Fruit fly (Drosophila melanogaster) whole organism, embryonic: ENCODE results near the gene mop.

ENCODE experiments used
- Bgb ChIP-seq: fragments of 200-800 bp; sonication (Bioruptor generic); IDR thresholded peaks from 2 replicates; pipeline ENCODE4 v1.3.6; 2022; ENCODE audit warnings: missing biosample characterization, missing genetic modification characterization; ENCODE audit not compliant: partially characterized antibody
- Blimp-1 ChIP-seq: fragments of 200-800 bp; sonication (Bioruptor generic); optimal IDR thresholded peaks from 3 replicates; lab custom pipeline; 2018; ENCODE audit warnings: missing biosample characterization, missing genetic modification characterization, mild to moderate bottlenecking, moderate library complexity, missing genetic modification reagents
- CG10979 ChIP-seq: fragments of 200-800 bp; sonication (Bioruptor generic); optimal IDR thresholded peaks from 2 replicates; lab custom pipeline; 2018; ENCODE audit warnings: missing biosample characterization, mild to moderate bottlenecking, missing genetic modification characterization, moderate library complexity
- CG14667 ChIP-seq: fragments of 200-800 bp; sonication (Bioruptor generic); IDR thresholded peaks from 2 replicates; pipeline ENCODE4 v1.3.6; 2022; ENCODE audit warnings: missing biosample characterization, missing genetic modification characterization
- CG16863 ChIP-seq: fragments of 200-800 bp; sonication (Bioruptor generic); optimal IDR thresholded peaks from 3 replicates; lab custom pipeline; 2016; ENCODE audit warnings: missing biosample characterization, missing genetic modification characterization
- CG18619 ChIP-seq: fragments of 200-800 bp; sonication (Bioruptor generic); optimal IDR thresholded peaks from 3 replicates; lab custom pipeline; 2017; ENCODE audit warnings: missing biosample characterization, mild to moderate bottlenecking, missing genetic modification characterization
- CG31224 ChIP-seq: fragments of 200-800 bp; sonication (Bioruptor generic); IDR thresholded peaks from 2 replicates; pipeline ENCODE4 v1.3.6; 2022; ENCODE audit warnings: missing biosample characterization, missing genetic modification characterization
- CG3163 ChIP-seq: fragments of 200-800 bp; sonication (Bioruptor generic); optimal IDR thresholded peaks from 3 replicates; lab custom pipeline; 2016; ENCODE audit warnings: missing biosample characterization, missing genetic modification characterization
- CG33213 ChIP-seq: fragments of 200-800 bp; sonication (Bioruptor generic); optimal IDR thresholded peaks from 3 replicates; lab custom pipeline; 2016; ENCODE audit warnings: missing biosample characterization, missing genetic modification characterization
- CG3726 ChIP-seq: fragments of 200-800 bp; sonication (Bioruptor generic); IDR thresholded peaks from 3 replicates; pipeline ENCODE4, ENCODE4 v1.3.6; 2022; ENCODE audit warnings: missing biosample characterization, missing genetic modification characterization
- CG4282 ChIP-seq: fragments of 200-800 bp; sonication (Bioruptor generic); optimal IDR thresholded peaks from 2 replicates; lab custom pipeline; 2016; ENCODE audit warnings: missing biosample characterization, missing genetic modification characterization
- CG4328 ChIP-seq: fragments of 200-800 bp; sonication (Bioruptor generic); optimal IDR thresholded peaks from 3 replicates; lab custom pipeline; 2017; ENCODE audit warnings: missing biosample characterization, missing genetic modification reagents, missing genetic modification characterization
- CG6254 ChIP-seq: fragments of 200-800 bp; sonication (Bioruptor generic); optimal IDR thresholded peaks from 3 replicates; lab custom pipeline; 2017; ENCODE audit warnings: mild to moderate bottlenecking, missing biosample characterization, missing genetic modification reagents, missing genetic modification characterization
- CG6654 ChIP-seq: fragments of 200-800 bp; sonication (Bioruptor generic); optimal IDR thresholded peaks from 2 replicates; lab custom pipeline; 2017; ENCODE audit warnings: missing biosample characterization, mild to moderate bottlenecking, missing genetic modification characterization
- CG8924 ChIP-seq: fragments of 200-800 bp; optimal IDR thresholded peaks from 3 replicates; lab custom pipeline; 2019; ENCODE audit warnings: missing biosample characterization, mild to moderate bottlenecking, missing genetic modification characterization, moderate library complexity
- CG8944 ChIP-seq: fragments of 200-800 bp; sonication (Bioruptor generic); optimal IDR thresholded peaks from 3 replicates; lab custom pipeline; 2016; ENCODE audit warnings: missing biosample characterization, missing genetic modification characterization
- CHES-1-like ChIP-seq: fragments of 200-800 bp; sonication (Bioruptor generic); optimal IDR thresholded peaks from 2 replicates; lab custom pipeline; 2016; ENCODE audit warnings: missing biosample characterization, missing genetic modification characterization
- CkIIα-i1 ChIP-seq: fragments of 200-800 bp; sonication (Bioruptor generic); IDR thresholded peaks from 2 replicates; pipeline ENCODE4 v1.3.6; 2022; ENCODE audit warnings: missing biosample characterization, missing genetic modification characterization
- CrebB ChIP-seq: fragments of 200-800 bp; sonication (Bioruptor generic); optimal IDR thresholded peaks from 3 replicates; lab custom pipeline; 2018; ENCODE audit warnings: missing biosample characterization, mild to moderate bottlenecking, missing genetic modification characterization
- Dad ChIP-seq: fragments of 200-800 bp; sonication (Bioruptor generic); optimal IDR thresholded peaks from 3 replicates; lab custom pipeline; 2016; ENCODE audit warnings: missing biosample characterization, missing genetic modification characterization
- Dfd ChIP-seq, 2 experiments: fragments of >200 bp; optimal IDR thresholded peaks; 2 replicates each; lab custom pipeline; 2017; ENCODE audit warnings: missing biosample characterization in 2 of 2, missing genetic modification characterization in 2 of 2
- Elba2 ChIP-seq: fragments of 200-800 bp; sonication (Bioruptor generic); optimal IDR thresholded peaks from 3 replicates; lab custom pipeline; 2016; ENCODE audit warnings: missing biosample characterization, missing genetic modification characterization
- H15 ChIP-seq: fragments of 200-800 bp; sonication (Bioruptor generic); IDR thresholded peaks from 3 replicates; pipeline ENCODE4 v1.3.6; 2022; ENCODE audit warnings: missing biosample characterization, missing genetic modification characterization
- HLH54F ChIP-seq: fragments of 200-800 bp; sonication (Bioruptor generic); optimal IDR thresholded peaks from 3 replicates; lab custom pipeline; 2016; ENCODE audit warnings: missing biosample characterization, missing genetic modification characterization
- Hr78 ChIP-seq, 2 experiments: fragments of 200-800 bp in 1 of 2; fragments of >200 bp in 1 of 2; sonication (Bioruptor generic) in 1 of 2; optimal IDR thresholded peaks; 2 replicates each; lab custom pipeline; 2017 to 2019; ENCODE audit warnings: missing biosample characterization in 2 of 2, missing genetic modification characterization in 2 of 2, mild to moderate bottlenecking in 1 of 2, moderate library complexity in 1 of 2
- Lim3 ChIP-seq: fragments of 200-800 bp; sonication (Bioruptor generic); IDR thresholded peaks from 2 replicates; pipeline ENCODE4 v1.3.6; 2022; ENCODE audit warnings: missing biosample characterization, missing genetic modification characterization
- Poxn ChIP-seq: fragments of 200-800 bp; sonication (Bioruptor generic); IDR thresholded peaks from 2 replicates; pipeline ENCODE4 v1.3.6; 2022; ENCODE audit warnings: missing biosample characterization, missing genetic modification characterization
- Taf1 ChIP-seq: fragments of 200-800 bp; sonication (Bioruptor generic); IDR thresholded peaks from 2 replicates; pipeline ENCODE4 v1.3.6; 2022; ENCODE audit warnings: missing biosample characterization, missing genetic modification characterization
- bab2 ChIP-seq: fragments of 200-800 bp; sonication (Bioruptor generic); optimal IDR thresholded peaks from 2 replicates; lab custom pipeline; 2016; ENCODE audit warnings: missing biosample characterization, missing genetic modification characterization
- br ChIP-seq: fragments of >200 bp; optimal IDR thresholded peaks from 2 replicates; lab custom pipeline; 2017
- cad ChIP-seq: fragments of >200 bp; optimal IDR thresholded peaks from 2 replicates; lab custom pipeline; 2017; ENCODE audit warnings: missing biosample characterization, missing genetic modification characterization
- crp ChIP-seq, 2 experiments: fragments of 200-800 bp; sonication (Bioruptor generic); optimal IDR thresholded peaks; 2 replicates in 1 of 2; 3 replicates in 1 of 2; lab custom pipeline; 2017; ENCODE audit warnings: missing biosample characterization in 2 of 2, missing genetic modification characterization in 2 of 2, mild to moderate bottlenecking in 1 of 2, moderate library complexity in 1 of 2
- disco-r ChIP-seq: fragments of 200-800 bp; sonication (Bioruptor generic); optimal IDR thresholded peaks from 2 replicates; lab custom pipeline; 2016; ENCODE audit warnings: missing biosample characterization, missing genetic modification characterization
- ems ChIP-seq: fragments of 200-800 bp; sonication (Bioruptor generic); optimal IDR thresholded peaks from 3 replicates; lab custom pipeline; 2016; ENCODE audit warnings: missing biosample characterization, missing genetic modification characterization
- fd3F ChIP-seq: fragments of 200-800 bp; sonication (Bioruptor generic); optimal IDR thresholded peaks from 2 replicates; lab custom pipeline; 2018; ENCODE audit warnings: missing biosample characterization, mild to moderate bottlenecking, missing genetic modification characterization, moderate library complexity
- ftz-f1 ChIP-seq: fragments of 200-800 bp; sonication (Bioruptor generic); optimal IDR thresholded peaks from 2 replicates; lab custom pipeline; 2016; ENCODE audit warnings: missing biosample characterization, missing genetic modification characterization
- gsb ChIP-seq: fragments of 200-800 bp; sonication (Bioruptor generic); IDR thresholded peaks from 2 replicates; pipeline ENCODE4 v1.3.6; 2022; ENCODE audit warnings: missing biosample characterization, missing genetic modification characterization
- ham ChIP-seq: fragments of 200-800 bp; sonication (Bioruptor generic); IDR thresholded peaks from 2 replicates; pipeline ENCODE4 v1.3.6; 2022; ENCODE audit warnings: missing biosample characterization, missing genetic modification characterization
- lilli ChIP-seq: fragments of 200-800 bp; sonication (Bioruptor generic); optimal IDR thresholded peaks from 3 replicates; lab custom pipeline; 2016; ENCODE audit warnings: missing biosample characterization, missing genetic modification characterization
- lola ChIP-seq, 3 experiments: fragments of >200 bp in 2 of 3; fragments of 200-800 bp in 1 of 3; sonication (Bioruptor generic) in 1 of 3; optimal IDR thresholded peaks; 2 replicates each; lab custom pipeline; 2017 to 2019; ENCODE audit warnings: missing biosample characterization in 3 of 3, missing genetic modification characterization in 3 of 3, mild to moderate bottlenecking in 1 of 3, moderate library complexity in 1 of 3
- luna ChIP-seq: fragments of 200-800 bp; sonication (Bioruptor generic); optimal IDR thresholded peaks from 2 replicates; lab custom pipeline; 2016; ENCODE audit warnings: missing biosample characterization, missing genetic modification characterization
- nau ChIP-seq: fragments of 200-800 bp; sonication (Bioruptor generic); optimal IDR thresholded peaks from 3 replicates; lab custom pipeline; 2017; ENCODE audit warnings: missing biosample characterization, mild to moderate bottlenecking, missing genetic modification characterization, missing genetic modification reagents
- pan ChIP-seq, 4 experiments: fragments of >200 bp in 3 of 4; fragments of 200-800 bp in 1 of 4; sonication (Bioruptor generic) in 1 of 4; optimal IDR thresholded peaks in 3 of 4; IDR thresholded peaks in 1 of 4; 2 replicates each; pipeline versions ENCODE4 v1.3.6 to Lab custom; 2017 to 2022; ENCODE audit warnings: missing biosample characterization in 2 of 4, missing genetic modification characterization in 2 of 4, mixed read lengths in 1 of 4
- pfk ChIP-seq: fragments of 200-800 bp; sonication (Bioruptor generic); optimal IDR thresholded peaks from 2 replicates; lab custom pipeline; 2018; ENCODE audit warnings: missing biosample characterization, mild to moderate bottlenecking, missing genetic modification characterization, moderate library complexity
- psq ChIP-seq: fragments of 200-800 bp; sonication (Bioruptor generic); optimal IDR thresholded peaks from 2 replicates; lab custom pipeline; 2017; ENCODE audit warnings: missing biosample characterization, missing genetic modification characterization
- row ChIP-seq: fragments of 200-800 bp; sonication (Bioruptor generic); IDR thresholded peaks from 3 replicates; pipeline ENCODE4 v1.3.6; 2022; ENCODE audit warnings: missing biosample characterization, missing genetic modification characterization
- stwl ChIP-seq: fragments of 200-800 bp; sonication (Bioruptor generic); optimal IDR thresholded peaks from 3 replicates; lab custom pipeline; 2018; ENCODE audit warnings: missing biosample characterization, mild to moderate bottlenecking, missing genetic modification characterization, moderate library complexity
- tin ChIP-seq: fragments of 200-800 bp; sonication (Bioruptor generic); optimal IDR thresholded peaks from 3 replicates; lab custom pipeline; 2016; ENCODE audit warnings: missing biosample characterization, missing genetic modification characterization
- toy ChIP-seq: fragments of 200-800 bp; sonication (Bioruptor generic); IDR thresholded peaks from 2 replicates; pipeline ENCODE4 v1.3.6; 2022; ENCODE audit warnings: missing biosample characterization, missing genetic modification characterization
- tup ChIP-seq: fragments of 200-800 bp; sonication (Bioruptor generic); optimal IDR thresholded peaks from 2 replicates; lab custom pipeline; 2016; ENCODE audit warnings: missing biosample characterization, mild to moderate bottlenecking, missing genetic modification characterization, moderate library complexity
- vnd ChIP-seq: fragments of 200-800 bp; sonication (Bioruptor generic); IDR thresholded peaks from 3 replicates; pipeline ENCODE4 v1.3.6; 2022; ENCODE audit warnings: missing biosample characterization, missing genetic modification characterization; ENCODE audit not compliant: partially characterized antibody

The mop gene

dm6 chr3L:14780187-14780586 lies 4.3 kb upstream of the mop start (continued):
- TF ChIP-seq lola (GFP tag; optimal IDR thresholded peaks at IDR 0.05; lab: Kevin White, UChicago) = peak in 1 of 3 experiments; percentile 29
- no peak for TF ChIP-seq vnd (GFP tag; lab: Robert Waterston, UW)
- no peak for TF ChIP-seq Elba2 (GFP tag; lab: Kevin White, UChicago)
- TF ChIP-seq CrebB (tag; lab: Kevin White, UChicago) = peak; percentile 70
- peak; percentile 10 for TF ChIP-seq CG33213
- no peak for TF ChIP-seq row (GFP tag; lab: Robert Waterston, UW)
- TF ChIP-seq Hr78 (GFP tag; optimal IDR thresholded peaks at IDR 0.05; lab: Kevin White, UChicago) = no peak
- no peak for TF ChIP-seq luna (GFP tag; lab: Kevin White, UChicago)
- no peak for TF ChIP-seq ems
- no peak for TF ChIP-seq CG6654 (GFP tag; lab: Kevin White, UChicago)
- TF ChIP-seq gsb (GFP tag; lab: Robert Waterston, UW) = no peak
- no peak for TF ChIP-seq Bgb (GFP tag; lab: Robert Waterston, UW)
- TF ChIP-seq cad (GFP tag; lab: Kevin White, UChicago) = no peak
- no peak for TF ChIP-seq Dfd (GFP tag; optimal IDR thresholded peaks at IDR 0.05; lab: Kevin White, UChicago)
- TF ChIP-seq HLH54F = no peak
- no peak for TF ChIP-seq Taf1
- TF ChIP-seq tup (GFP tag; lab: Kevin White, UChicago) = peak; percentile 18
- TF ChIP-seq Poxn (GFP tag; lab: Robert Waterston, UW) = no peak
- TF ChIP-seq CG4328 (GFP tag; lab: Kevin White, UChicago) = peak; percentile 43
- TF ChIP-seq toy (GFP tag; lab: Robert Waterston, UW) = no peak
- TF ChIP-seq CG16863 = peak; percentile 3
- peak; percentile 45 for TF ChIP-seq CG18619 (GFP tag; lab: Kevin White, UChicago)
- no peak for TF ChIP-seq CG31224 (GFP tag; lab: Robert Waterston, UW)
- no peak for TF ChIP-seq Lim3 (GFP tag; lab: Robert Waterston, UW)
- no peak for TF ChIP-seq ftz-f1 (GFP tag; lab: Kevin White, UChicago)
- TF ChIP-seq br = no peak
- TF ChIP-seq CG14667 (GFP tag; lab: Robert Waterston, UW) = no peak
- TF ChIP-seq Blimp-1 (GFP tag; lab: Kevin White, UChicago) = peak; percentile 20
- no peak for TF ChIP-seq nau
- TF ChIP-seq CG3726 (GFP tag; lab: Robert Waterston, UW) = no peak
- TF ChIP-seq CG8924 (tag; lab: Kevin White, UChicago) = peak; percentile 4
- TF ChIP-seq H15 (GFP tag; lab: Robert Waterston, UW) = no peak
- TF ChIP-seq CG8944 (GFP tag; lab: Kevin White, UChicago) = no peak
- no peak for TF ChIP-seq pan (optimal IDR thresholded peaks at IDR 0.05; lab: Kevin White, UChicago)
- peak in 1 of 2 experiments; percentile 18 for TF ChIP-seq pan (GFP tag; optimal IDR thresholded peaks at IDR 0.05 in 1 of 2, IDR thresholded peaks at IDR 0.05 in 1 of 2)
- TF ChIP-seq psq = no peak
- TF ChIP-seq stwl (tag; lab: Kevin White, UChicago) = no peak
- no peak for TF ChIP-seq ham (GFP tag; lab: Robert Waterston, UW)
- no peak for TF ChIP-seq Dad (GFP tag; lab: Kevin White, UChicago)
- TF ChIP-seq pfk (GFP tag; lab: Kevin White, UChicago) = peak; percentile 39
- peak; percentile 51 for TF ChIP-seq CG6254 (GFP tag; lab: Kevin White, UChicago)
- TF ChIP-seq CG10979 (tag; lab: Kevin White, UChicago) = no peak
- no peak for TF ChIP-seq CkIIα-i1 (GFP tag; lab: Robert Waterston, UW)
- TF ChIP-seq tin (GFP tag; lab: Kevin White, UChicago) = no peak
- no peak for TF ChIP-seq CG4282
- peak; percentile 6 for TF ChIP-seq lilli
- TF ChIP-seq bab2 = peak; percentile 31
- no peak for TF ChIP-seq crp (GFP tag; optimal IDR thresholded peaks at IDR 0.05; lab: Kevin White, UChicago)
- TF ChIP-seq fd3F (GFP tag; lab: Kevin White, UChicago) = no peak
- no peak for TF ChIP-seq CG3163 (GFP tag; lab: Kevin White, UChicago)
- TF ChIP-seq disco-r (GFP tag; lab: Kevin White, UChicago) = no peak
- peak; percentile 20 for TF ChIP-seq CHES-1-like (GFP tag; lab: Kevin White, UChicago)
